Worm (Caenorhabditis elegans) whole organism, early embryonic: Measurements from ENCODE around the gene pgp-4.

Experiments used
- B0310.2 ChIP-seq: sonication (generic microtip); optimal IDR thresholded peaks from 2 replicates; lab custom pipeline; 2016; ENCODE audit warnings: mild to moderate bottlenecking, missing genetic modification characterization, missing compliant biosample characterization
- F13C5.2 ChIP-seq: sonication (generic microtip); optimal IDR thresholded peaks from 2 replicates; lab custom pipeline; 2017; ENCODE audit warnings: mild to moderate bottlenecking, missing genetic modification characterization, inconsistent platforms, missing compliant biosample characterization
- aly-1 ChIP-seq: sonication (generic microtip); optimal IDR thresholded peaks from 2 replicates; lab custom pipeline; 2016; ENCODE audit warnings: missing genetic modification characterization, missing compliant biosample characterization
- ama-1 ChIP-seq: fragments of 150-350 bp; optimal IDR thresholded peaks from 2 replicates; lab custom pipeline; 2014
- ceh-13 ChIP-seq: fragments of 200-800 bp; sonication (Bioruptor generic); optimal IDR thresholded peaks from 2 replicates; lab custom pipeline; 2018; ENCODE audit warnings: mild to moderate bottlenecking, missing genetic modification characterization, missing compliant biosample characterization
- ceh-36 ChIP-seq: sonication (generic microtip); optimal IDR thresholded peaks from 2 replicates; lab custom pipeline; 2016; ENCODE audit warnings: missing genetic modification characterization, inconsistent platforms, missing compliant biosample characterization
- ets-7 ChIP-seq: sonication (generic microtip); optimal IDR thresholded peaks from 2 replicates; lab custom pipeline; 2016; ENCODE audit warnings: missing genotype, missing genetic modification characterization, missing compliant biosample characterization
- flt-1 ChIP-seq: fragments of 200-800 bp; sonication (Bioruptor generic); IDR thresholded peaks from 2 replicates; pipeline ENCODE4 v1.3.6; 2022; ENCODE audit warnings: missing genetic modification characterization, missing compliant biosample characterization
- hmbx-1 ChIP-seq: sonication (generic microtip); optimal IDR thresholded peaks from 2 replicates; lab custom pipeline; 2016; ENCODE audit warnings: mild to moderate bottlenecking, missing genetic modification characterization, missing compliant biosample characterization
- hmg-4 ChIP-seq: fragments of 200-800 bp; sonication (Bioruptor generic); optimal IDR thresholded peaks from 2 replicates; lab custom pipeline; 2018; ENCODE audit warnings: mild to moderate bottlenecking, missing genetic modification characterization, missing compliant biosample characterization
- hnd-1 ChIP-seq: sonication (generic microtip); optimal IDR thresholded peaks from 2 replicates; lab custom pipeline; 2016; ENCODE audit warnings: missing genetic modification characterization, missing compliant biosample characterization
- pes-1 ChIP-seq: fragments of 200-800 bp; sonication (Bioruptor generic); IDR thresholded peaks from 2 replicates; pipeline ENCODE4 v1.3.6; 2022; ENCODE audit warnings: missing genetic modification reagents, missing genetic modification characterization, missing compliant biosample characterization
- scrt-1 ChIP-seq: fragments of 200-800 bp; sonication (Bioruptor generic); IDR thresholded peaks from 2 replicates; pipeline ENCODE4 v1.3.6; 2022; ENCODE audit warnings: missing genetic modification characterization, missing compliant biosample characterization
- sea-1 ChIP-seq: fragments of 200-800 bp; sonication (Bioruptor generic); conservative IDR thresholded peaks from 2 replicates; pipeline ENCODE4 v1.3.6; 2022; ENCODE audit warnings: missing genetic modification characterization, missing compliant biosample characterization
- tbx-11 ChIP-seq: fragments of 200-800 bp; sonication (Bioruptor generic); IDR thresholded peaks from 2 replicates; pipeline ENCODE4 v1.3.6; 2022; ENCODE audit warnings: missing genetic modification characterization, missing compliant biosample characterization
- tbx-37 ChIP-seq: fragments of 200-800 bp; sonication (Bioruptor generic); conservative IDR thresholded peaks from 2 replicates; pipeline ENCODE4 v1.3.6; 2022; ENCODE audit warnings: missing genetic modification reagents, missing genetic modification characterization, missing compliant biosample characterization
- tra-4 ChIP-seq: sonication (generic microtip); optimal IDR thresholded peaks from 2 replicates; lab custom pipeline; 2017; ENCODE audit warnings: missing genetic modification characterization, missing compliant biosample characterization

pgp-4 gene

ce11 chrX:11357516-11357915, at the start of gene pgp-4:
Gene pgp-4, plus strand, starts transcription at chrX:11357816.
- TF ChIP-seq flt-1 (GFP tag; lab: Robert Waterston, UW) (no peak), scrt-1 (GFP tag; lab: Robert Waterston, UW) (no peak), hmbx-1 (no peak), ama-1 (no peak), sea-1 (no peak), pes-1 (no peak), tbx-37 (no peak), hmg-4 (no peak), ets-7 (tag; lab: Kevin White, UChicago) (no peak), tra-4 (no peak), ceh-36 (no peak)

ce11 chrX:11310285-11310838, 47.3 kb upstream of the pgp-4 start, which contains the start of gene F08G12.5:
Gene F08G12.5, minus strand, starts transcription at chrX:11310285.
- TF ChIP-seq aly-1 (tag; lab: Kevin White, UChicago), result no peak
- TF ChIP-seq hmbx-1, result no peak
- TF ChIP-seq sea-1, result no peak
- TF ChIP-seq flt-1 (GFP tag; lab: Robert Waterston, UW), result no peak
- TF ChIP-seq pes-1, result no peak
- no peak for TF ChIP-seq F13C5.2 (tag; lab: Kevin White, UChicago)
- no peak for TF ChIP-seq tbx-11
- TF ChIP-seq tra-4, result no peak
- no peak for TF ChIP-seq B0310.2 (tag; lab: Kevin White, UChicago)
- no peak for TF ChIP-seq ama-1
- no peak for TF ChIP-seq ceh-13 (GFP tag; lab: Kevin White, UChicago)
- no peak for TF ChIP-seq ceh-36
- no peak for TF ChIP-seq tbx-37
- TF ChIP-seq hnd-1 (tag; lab: Kevin White, UChicago), result no peak
- TF ChIP-seq ets-7 (tag; lab: Kevin White, UChicago), result no peak
- no peak for TF ChIP-seq hmg-4
- no peak for TF ChIP-seq scrt-1 (GFP tag; lab: Robert Waterston, UW)

- TF ChIP-seq scrt-1 (GFP tag; lab: Robert Waterston, UW), result no peak
- TF ChIP-seq ceh-36, result no peak
- no peak for TF ChIP-seq ama-1
- TF ChIP-seq ets-7 (tag; lab: Kevin White, UChicago), result no peak
- TF ChIP-seq aly-1 (tag; lab: Kevin White, UChicago), result no peak
- no peak for TF ChIP-seq tbx-37
- TF ChIP-seq tbx-11, result no peak
- no peak for TF ChIP-seq hmbx-1
- TF ChIP-seq sea-1, result no peak
- no peak for TF ChIP-seq ceh-13 (GFP tag; lab: Kevin White, UChicago)
- TF ChIP-seq hmg-4, result no peak
- no peak for TF ChIP-seq pes-1
- no peak for TF ChIP-seq F13C5.2 (tag; lab: Kevin White, UChicago)
- TF ChIP-seq flt-1 (GFP tag; lab: Robert Waterston, UW), result no peak
- TF ChIP-seq B0310.2 (tag; lab: Kevin White, UChicago), result no peak
- TF ChIP-seq tra-4, result no peak
- no peak for TF ChIP-seq hnd-1 (tag; lab: Kevin White, UChicago)
Measured at ce11 chrX:11315392-11315791, 42.2 kb upstream of the pgp-4 start, which contains the start of gene F08G12.11. Gene F08G12.11, minus strand, starts transcription at chrX:11315572.

ce11 chrX:11316750-11317149, 40.9 kb upstream of the pgp-4 start, which contains the start of gene nlp-57:
Gene nlp-57, plus strand, starts transcription at chrX:11317050.
- TF ChIP-seq scrt-1 (GFP tag; lab: Robert Waterston, UW) (no peak), F13C5.2 (tag; lab: Kevin White, UChicago) (no peak), ama-1 (no peak), flt-1 (GFP tag; lab: Robert Waterston, UW) (no peak), ceh-36 (no peak), tra-4 (no peak), tbx-37 (no peak), ets-7 (tag; lab: Kevin White, UChicago) (no peak), hmbx-1 (no peak), ceh-13 (GFP tag; lab: Kevin White, UChicago) (no peak), B0310.2 (tag; lab: Kevin White, UChicago) (no peak), hnd-1 (tag; lab: Kevin White, UChicago) (no peak), aly-1 (tag; lab: Kevin White, UChicago) (no peak), tbx-11 (no peak), hmg-4 (no peak), sea-1 (no peak), pes-1 (no peak)

- no peak for TF ChIP-seq F13C5.2 (tag; lab: Kevin White, UChicago)
- TF ChIP-seq tra-4, result no peak
Measured at ce11 chrX:11317939-11318338, 39.7 kb upstream of the pgp-4 start, which contains the start of gene hizr-1. Gene hizr-1, plus strand, starts transcription at chrX:11318278.

- TF ChIP-seq scrt-1 (GFP tag; lab: Robert Waterston, UW) (no peak), hmg-4 (no peak), hnd-1 (tag; lab: Kevin White, UChicago) (no peak), F13C5.2 (tag; lab: Kevin White, UChicago) (no peak), hmbx-1 (no peak), pes-1 (no peak), tbx-11 (no peak)
Measured at ce11 chrX:11323225-11323624, 34.4 kb upstream of the pgp-4 start.

- no peak for TF ChIP-seq flt-1 (GFP tag; lab: Robert Waterston, UW)
- no peak for TF ChIP-seq hmbx-1
- no peak for TF ChIP-seq hmg-4
- TF ChIP-seq sea-1, result no peak
- no peak for TF ChIP-seq scrt-1 (GFP tag; lab: Robert Waterston, UW)
- TF ChIP-seq pes-1, result no peak
- no peak for TF ChIP-seq F13C5.2 (tag; lab: Kevin White, UChicago)
- TF ChIP-seq tbx-37, result no peak
- no peak for TF ChIP-seq ceh-36
- TF ChIP-seq B0310.2 (tag; lab: Kevin White, UChicago), result no peak
- no peak for TF ChIP-seq ets-7 (tag; lab: Kevin White, UChicago)
- TF ChIP-seq aly-1 (tag; lab: Kevin White, UChicago), result no peak
- TF ChIP-seq ama-1, result no peak
- no peak for TF ChIP-seq ceh-13 (GFP tag; lab: Kevin White, UChicago)
Measured at ce11 chrX:11324240-11324639, 33.4 kb upstream of the pgp-4 start, which contains the start of gene asm-2. Gene asm-2, minus strand, starts transcription at chrX:11324251.

ce11 chrX:11326827-11327226, 30.8 kb upstream of the pgp-4 start, which contains the start of gene ZK455.5:
Gene ZK455.5, minus strand, starts transcription at chrX:11326927.
- no peak for TF ChIP-seq tbx-11
